Worm (Caenorhabditis elegans) whole organism, L1 larva: ENCODE measurements around the gene oac-31.

Experiments used
- nhr-71 ChIP-seq: sonication (generic microtip); optimal IDR thresholded peaks from 2 replicates; lab custom pipeline; 2016; ENCODE audit warnings: mild to moderate bottlenecking, missing genetic modification characterization, moderate library complexity, missing compliant biosample characterization
- pax-3 ChIP-seq: fragments of 200-800 bp; sonication (Bioruptor generic); optimal IDR thresholded peaks from 2 replicates; lab custom pipeline; 2018; ENCODE audit warnings: mild to moderate bottlenecking, missing genetic modification characterization, moderate library complexity, missing compliant biosample characterization
- unc-62 ChIP-seq: fragments of 150-350 bp; optimal IDR thresholded peaks from 2 replicates; lab custom pipeline; 2014; ENCODE audit warnings: missing biosample characterization, missing genetic modification reagents, missing genetic modification characterization
- unc-86 ChIP-seq: sonication (generic microtip); optimal IDR thresholded peaks from 2 replicates; lab custom pipeline; 2016; ENCODE audit warnings: missing genetic modification characterization, missing compliant biosample characterization

DNA sequence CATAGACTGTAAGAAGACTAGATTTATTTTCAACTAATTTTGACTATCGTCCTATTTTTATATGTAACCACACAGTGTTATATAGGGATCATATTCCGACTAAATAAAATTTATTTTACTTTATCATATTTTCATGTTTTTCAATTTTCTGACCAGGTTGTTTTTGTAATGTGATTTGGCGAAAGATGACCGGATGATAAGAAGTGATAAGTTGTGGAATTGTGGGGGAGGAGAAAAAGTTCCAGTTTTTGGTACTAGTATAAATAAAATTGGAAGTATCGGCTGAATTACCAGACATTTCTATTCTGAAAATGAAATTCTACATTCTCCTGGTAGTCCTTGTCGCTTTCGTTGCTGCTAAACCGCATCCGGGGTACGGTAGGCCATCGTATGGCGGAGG, 43.7 kb upstream of the oac-31 start, which contains the start of gene F16B4.7:
- no peak for TF ChIP-seq unc-62
- TF ChIP-seq nhr-71 = no peak
- no peak for TF ChIP-seq pax-3
- no peak for TF ChIP-seq unc-86 (tag; lab: Kevin White, UChicago)
